Worm (Caenorhabditis elegans) whole organism, mixed stage, embryonic: Measurements from ENCODE around the gene spp-8.
A peak's percentile ranks its signal among the peaks of the same experiment; 100 is the strongest.

ENCODE experiments used
- M03D4.4 ChIP-seq: sonication (generic microtip); optimal IDR thresholded peaks from 2 replicates; lab custom pipeline; 2017; ENCODE audit warnings: mild to moderate bottlenecking, missing genetic modification characterization, missing compliant biosample characterization
- bed-3 ChIP-seq: fragments of 200-800 bp; sonication (Bioruptor generic); optimal IDR thresholded peaks from 3 replicates; lab custom pipeline; 2018; ENCODE audit warnings: mild to moderate bottlenecking, missing genetic modification characterization, moderate library complexity, missing compliant biosample characterization
- blmp-1 ChIP-seq: fragments of 150-350 bp; optimal IDR thresholded peaks from 2 replicates; lab custom pipeline; 2014; ENCODE audit warnings: missing biosample characterization, missing genetic modification characterization
- ceh-39 ChIP-seq: fragments of 150-350 bp; optimal IDR thresholded peaks from 2 replicates; lab custom pipeline; 2014; ENCODE audit warnings: missing biosample characterization, missing genetic modification characterization
- ceh-43 ChIP-seq: fragments of 200-800 bp; sonication (Bioruptor generic); optimal IDR thresholded peaks from 2 replicates; lab custom pipeline; 2018; ENCODE audit warnings: mild to moderate bottlenecking, missing genetic modification characterization, moderate library complexity, missing compliant biosample characterization
- cnd-1 ChIP-seq: fragments of 200-800 bp; sonication (Bioruptor generic); optimal IDR thresholded peaks from 2 replicates; lab custom pipeline; 2018; ENCODE audit warnings: mild to moderate bottlenecking, missing genetic modification characterization, missing compliant biosample characterization
- elt-1 ChIP-seq: sonication (generic microtip); optimal IDR thresholded peaks from 2 replicates; lab custom pipeline; 2017; ENCODE audit warnings: missing genetic modification characterization, mild to moderate bottlenecking, missing compliant biosample characterization, antibody characterized with exemption, moderate library complexity, borderline replicate concordance; ENCODE audit not compliant: insufficient read depth
- elt-3 ChIP-seq: fragments of 150-350 bp; optimal IDR thresholded peaks from 2 replicates; lab custom pipeline; 2014; ENCODE audit warnings: missing biosample characterization, missing genetic modification characterization
- flh-1 ChIP-seq: fragments of 200-800 bp; sonication (Bioruptor generic); optimal IDR thresholded peaks from 2 replicates; lab custom pipeline; 2018; ENCODE audit warnings: mild to moderate bottlenecking, missing genetic modification characterization, moderate library complexity, missing compliant biosample characterization
- hlh-1 ChIP-seq: fragments of 150-350 bp; optimal IDR thresholded peaks from 2 replicates; lab custom pipeline; 2014; ENCODE audit warnings: missing biosample characterization, missing genetic modification reagents, missing genetic modification characterization
- lin-13 ChIP-seq: fragments of 150-350 bp; optimal IDR thresholded peaks from 2 replicates; lab custom pipeline; 2014; ENCODE audit warnings: missing biosample characterization, missing genetic modification characterization
- lin-32 ChIP-seq: fragments of 200-800 bp; sonication (Bioruptor generic); optimal IDR thresholded peaks from 2 replicates; lab custom pipeline; 2018; ENCODE audit warnings: mild to moderate bottlenecking, missing genetic modification characterization, missing compliant biosample characterization
- lsy-2 ChIP-seq: fragments of 150-350 bp; optimal IDR thresholded peaks from 2 replicates; lab custom pipeline; 2014; ENCODE audit warnings: missing biosample characterization, missing genetic modification characterization
- mab-5 ChIP-seq: fragments of 150-350 bp; optimal IDR thresholded peaks from 2 replicates; lab custom pipeline; 2014; ENCODE audit warnings: missing biosample characterization, missing genetic modification characterization
- mep-1 ChIP-seq: fragments of 150-350 bp; optimal IDR thresholded peaks from 2 replicates; lab custom pipeline; 2017; ENCODE audit warnings: missing biosample characterization, missing genetic modification reagents, missing genetic modification characterization, inconsistent platforms
- mls-2 ChIP-seq: sonication (generic microtip); optimal IDR thresholded peaks from 2 replicates; lab custom pipeline; 2016; ENCODE audit warnings: mild to moderate bottlenecking, missing genetic modification characterization, moderate library complexity, missing compliant biosample characterization
- nhr-12 ChIP-seq: fragments of 150-350 bp; optimal IDR thresholded peaks from 2 replicates; lab custom pipeline; 2014; ENCODE audit warnings: missing biosample characterization, missing genetic modification characterization
- nhr-2 ChIP-seq: fragments of 150-350 bp; optimal IDR thresholded peaks from 2 replicates; lab custom pipeline; 2014; ENCODE audit warnings: missing biosample characterization, missing genetic modification characterization
- nhr-237 ChIP-seq: fragments of 150-350 bp; optimal IDR thresholded peaks from 2 replicates; lab custom pipeline; 2014; ENCODE audit warnings: missing biosample characterization, missing genetic modification characterization
- nhr-28 ChIP-seq: fragments of 150-350 bp; optimal IDR thresholded peaks from 2 replicates; lab custom pipeline; 2014; ENCODE audit warnings: missing biosample characterization, missing genetic modification characterization
- nhr-76 ChIP-seq: sonication (generic microtip); optimal IDR thresholded peaks from 2 replicates; lab custom pipeline; 2017; ENCODE audit warnings: missing biosample characterization, missing genetic modification characterization
- pha-4 ChIP-seq: fragments of 150-350 bp; optimal IDR thresholded peaks from 2 replicates; lab custom pipeline; 2018; ENCODE audit warnings: missing biosample characterization, missing genetic modification reagents, missing genetic modification characterization
- snpc-4 ChIP-seq: fragments of 150-350 bp; optimal IDR thresholded peaks from 2 replicates; lab custom pipeline; 2014; ENCODE audit warnings: missing biosample characterization, missing genetic modification characterization
- tbx-8 ChIP-seq: fragments of 200-800 bp; sonication (Bioruptor generic); optimal IDR thresholded peaks from 2 replicates; lab custom pipeline; 2018; ENCODE audit warnings: mild to moderate bottlenecking, missing genetic modification characterization, moderate library complexity, missing compliant biosample characterization
- unc-120 ChIP-seq: sonication (generic microtip); optimal IDR thresholded peaks from 2 replicates; lab custom pipeline; 2017; ENCODE audit warnings: missing genetic modification characterization, missing compliant biosample characterization; ENCODE audit not compliant: poor library complexity, severe bottlenecking
- unc-39 ChIP-seq: fragments of 150-350 bp; optimal IDR thresholded peaks from 2 replicates; lab custom pipeline; 2014; ENCODE audit warnings: missing biosample characterization, missing genetic modification characterization
- unc-62 ChIP-seq: fragments of 150-350 bp; optimal IDR thresholded peaks from 2 replicates; lab custom pipeline; 2014; ENCODE audit warnings: missing biosample characterization, missing genetic modification reagents, missing genetic modification characterization
- zip-8 ChIP-seq: fragments of 150-350 bp; optimal IDR thresholded peaks from 2 replicates; lab custom pipeline; 2014; ENCODE audit warnings: missing biosample characterization, missing genetic modification characterization
- ztf-11 ChIP-seq: fragments of 150-350 bp; optimal IDR thresholded peaks from 2 replicates; lab custom pipeline; 2014; ENCODE audit warnings: missing biosample characterization, missing genetic modification characterization

Gene spp-8

DNA sequence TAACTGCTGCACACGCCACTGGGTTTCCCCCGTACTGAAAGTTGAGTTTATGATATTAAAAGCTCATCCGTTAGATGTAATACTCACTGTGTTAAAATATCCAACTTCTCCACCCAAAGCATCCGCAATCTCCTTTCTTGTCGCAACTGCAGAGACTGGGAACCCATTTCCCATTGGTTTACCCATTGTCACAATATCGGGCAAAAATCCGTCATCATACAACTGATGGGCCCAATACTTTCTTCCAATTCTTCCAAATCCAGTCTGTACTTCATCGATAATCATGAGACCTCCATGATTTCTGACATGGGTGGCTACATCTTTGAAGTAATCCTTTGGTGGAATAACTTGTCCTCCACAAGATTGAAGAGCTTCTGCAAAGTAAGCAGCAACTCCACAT is 31.6 kb upstream of the spp-8 start:
- TF ChIP-seq unc-62 (GFP tag; lab: Kevin White, UChicago), result no peak
- no peak for TF ChIP-seq bed-3 (GFP tag; lab: Kevin White, UChicago)
- no peak for TF ChIP-seq nhr-76 (tag; lab: Kevin White, UChicago)
- no peak for TF ChIP-seq elt-1 (tag; lab: Kevin White, UChicago)
- TF ChIP-seq ceh-43 (GFP tag; lab: Kevin White, UChicago), result no peak
- TF ChIP-seq zip-8, result no peak
- no peak for TF ChIP-seq nhr-237
- no peak for TF ChIP-seq ztf-11
- no peak for TF ChIP-seq mab-5 (tag; lab: Kevin White, UChicago)
- no peak for TF ChIP-seq nhr-2 (tag; lab: Kevin White, UChicago)
- no peak for TF ChIP-seq M03D4.4 (tag; lab: Kevin White, UChicago)

DNA sequence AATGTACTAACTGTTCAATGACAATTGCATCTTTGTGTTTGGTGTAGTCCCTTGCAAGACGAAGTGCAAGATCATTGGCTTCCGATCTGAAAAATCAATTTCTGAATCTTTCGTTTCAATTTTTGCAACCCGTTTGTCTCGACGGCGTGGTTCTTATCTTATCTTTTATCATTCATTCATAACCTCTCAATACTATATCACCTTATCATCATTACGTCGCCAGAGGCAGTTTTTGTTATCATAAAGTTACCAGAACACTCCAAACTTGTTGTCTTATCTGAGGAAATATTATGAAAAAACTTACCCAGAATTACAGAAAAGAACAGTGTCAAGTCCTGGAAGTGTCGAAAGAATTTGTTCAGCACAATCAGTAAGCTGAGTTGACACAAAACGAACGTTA is 30.9 kb upstream of the spp-8 start:
- TF ChIP-seq ceh-43 (GFP tag; lab: Kevin White, UChicago) (no peak), elt-3 (peak; percentile 19), nhr-2 (tag; lab: Kevin White, UChicago) (no peak)

- no peak for TF ChIP-seq nhr-12 (tag; lab: Kevin White, UChicago)
- no peak for TF ChIP-seq mep-1 (tag; lab: Kevin White, UChicago)
- TF ChIP-seq unc-39 (tag; lab: Kevin White, UChicago), result no peak
Measured at ce11 chrIV:8451709-8452248, 29.7 kb upstream of the spp-8 start, which contains the start of gene eppl-1. TSS of gene eppl-1 (minus strand) at chrIV:8451759.

DNA sequence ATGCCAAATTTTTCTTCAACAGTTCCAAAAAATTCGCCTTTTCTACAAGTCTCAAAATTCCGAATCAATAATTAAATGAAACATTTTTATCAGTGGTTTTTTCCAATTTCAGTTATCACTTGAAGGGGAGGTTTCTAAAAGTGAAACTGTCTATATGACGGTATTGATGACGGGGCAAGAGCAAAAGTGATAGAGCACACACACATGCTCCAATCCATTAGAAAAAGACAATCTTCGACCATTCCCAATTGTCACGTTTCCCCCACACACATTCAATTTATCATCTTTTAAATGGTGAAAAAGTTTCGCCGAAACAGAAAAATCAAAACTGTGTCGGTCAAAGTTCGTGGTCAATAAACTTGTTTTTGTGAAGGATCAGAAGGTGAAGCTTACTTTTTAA is 28.3 kb upstream of the spp-8 start:
- TF ChIP-seq nhr-12 (tag; lab: Kevin White, UChicago) (no peak), elt-3 (no peak), unc-39 (tag; lab: Kevin White, UChicago) (no peak), mab-5 (tag; lab: Kevin White, UChicago) (no peak), bed-3 (GFP tag; lab: Kevin White, UChicago) (no peak), cnd-1 (tag; lab: Kevin White, UChicago) (no peak), unc-120 (tag; lab: Kevin White, UChicago) (no peak), hlh-1 (tag; lab: Kevin White, UChicago) (no peak), nhr-28 (no peak), blmp-1 (no peak), elt-1 (tag; lab: Kevin White, UChicago) (no peak), nhr-237 (no peak), zip-8 (no peak), ceh-39 (no peak), ceh-43 (GFP tag; lab: Kevin White, UChicago) (no peak), pha-4 (tag; lab: Kevin White, UChicago) (no peak), mls-2 (tag; lab: Kevin White, UChicago) (no peak)

DNA sequence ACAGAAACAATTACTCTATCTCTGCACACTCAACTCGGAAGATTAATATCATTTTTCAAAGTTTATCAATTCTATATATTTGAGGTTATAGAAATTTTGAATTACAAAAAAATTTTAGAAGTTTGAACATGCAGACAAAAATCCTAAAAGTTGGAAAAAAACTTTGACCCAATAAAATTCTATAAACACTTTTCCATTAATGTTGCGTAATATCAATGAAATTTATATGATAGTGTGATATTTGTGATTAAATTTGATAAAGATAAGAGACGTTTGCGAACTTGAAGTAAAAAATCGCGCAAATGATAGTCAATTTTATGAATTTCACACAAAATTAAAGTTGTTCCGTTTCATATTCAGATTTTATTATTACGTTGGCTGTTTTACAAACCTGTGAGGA is 27.4 kb upstream of the spp-8 start:
- TF ChIP-seq flh-1, result no peak

ce11 chrIV:8456899-8457298 is 24.6 kb upstream of the spp-8 start, which contains the start of gene syx-4:
TSS of gene syx-4 (plus strand) at chrIV:8457280.
- TF ChIP-seq hlh-1 (tag; lab: Kevin White, UChicago) (no peak), lin-32 (no peak), tbx-8 (no peak), lsy-2 (tag; lab: Kevin White, UChicago) (no peak), nhr-12 (tag; lab: Kevin White, UChicago) (no peak), pha-4 (tag; lab: Kevin White, UChicago) (no peak), mls-2 (tag; lab: Kevin White, UChicago) (no peak), ceh-39 (no peak), lin-13 (tag; lab: Kevin White, UChicago) (no peak), snpc-4 (no peak), ztf-11 (no peak), nhr-237 (no peak), ceh-43 (GFP tag; lab: Kevin White, UChicago) (no peak), blmp-1 (no peak), bed-3 (GFP tag; lab: Kevin White, UChicago) (no peak), nhr-28 (no peak)
